Worm (Caenorhabditis elegans) whole organism, L2 larva: ENCODE results near the gene srh-36.

Experiments
- alr-1 ChIP-seq: fragments of 150-350 bp; optimal IDR thresholded peaks from 2 replicates; lab custom pipeline; 2014; ENCODE audit warnings: missing biosample characterization, missing genetic modification characterization
- aly-2 ChIP-seq: fragments of 150-350 bp; optimal IDR thresholded peaks from 2 replicates; lab custom pipeline; 2014; ENCODE audit warnings: missing biosample characterization, missing genetic modification characterization
- nhr-25 ChIP-seq: fragments of 150-350 bp; sonication (generic microtip); optimal IDR thresholded peaks from 3 replicates; lab custom pipeline; 2014; ENCODE audit warnings: missing biosample characterization, missing genetic modification characterization
- nhr-77 ChIP-seq: fragments of 150-350 bp; optimal IDR thresholded peaks from 2 replicates; lab custom pipeline; 2014; ENCODE audit warnings: missing biosample characterization, missing genetic modification characterization
- skn-1 ChIP-seq: sonication (generic microtip); optimal IDR thresholded peaks from 2 replicates; lab custom pipeline; 2017; ENCODE audit warnings: missing biosample characterization, missing genetic modification characterization
- unc-39 ChIP-seq: fragments of 150-350 bp; optimal IDR thresholded peaks from 2 replicates; lab custom pipeline; 2014; ENCODE audit warnings: missing biosample characterization, missing genetic modification characterization

DNA sequence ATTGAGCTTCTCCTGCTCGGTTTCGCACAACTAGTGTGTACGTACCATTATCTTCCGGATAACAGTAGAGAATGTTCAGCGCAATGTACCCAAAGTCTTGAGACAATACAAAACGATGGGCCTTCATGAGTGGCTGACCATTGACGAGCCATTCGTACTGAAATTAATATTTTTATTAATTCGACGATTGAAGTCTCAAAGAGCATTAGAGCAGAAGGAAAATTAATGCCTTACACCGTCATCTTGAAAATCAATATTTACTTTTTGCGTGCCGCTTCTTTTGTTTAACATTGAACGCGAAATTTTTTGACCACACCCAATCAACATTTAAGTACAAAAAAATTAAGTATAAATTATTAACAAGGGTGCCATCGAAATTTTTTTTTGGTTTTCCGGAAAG is 28.5 kb downstream of the srh-36 start:
- TF ChIP-seq unc-39 (tag; lab: Kevin White, UChicago), result no peak
- no peak for TF ChIP-seq alr-1 (tag; lab: Kevin White, UChicago)
- TF ChIP-seq nhr-77, result no peak
- TF ChIP-seq nhr-25, result no peak
- TF ChIP-seq skn-1, result no peak
- TF ChIP-seq aly-2 (tag; lab: Kevin White, UChicago), result no peak
